Fruit fly (Drosophila melanogaster) whole organism, embryonic: ENCODE results near the gene CG31792.
A peak's percentile ranks its signal among the peaks of the same experiment; 100 is the strongest.

Source experiments
- Adf1 ChIP-seq: fragments of 200-800 bp; sonication (Bioruptor generic); IDR thresholded peaks from 2 replicates; pipeline ENCODE4 v1.3.6; 2022; ENCODE audit warnings: missing biosample characterization, missing genetic modification characterization
- Awh ChIP-seq: fragments of 200-800 bp; sonication (Bioruptor generic); IDR thresholded peaks from 2 replicates; pipeline ENCODE4, ENCODE4 v1.3.6; 2022; ENCODE audit warnings: missing biosample characterization, missing genetic modification characterization
- CG10274 ChIP-seq: fragments of 200-800 bp; sonication (Bioruptor generic); optimal IDR thresholded peaks from 3 replicates; lab custom pipeline; 2017; ENCODE audit warnings: missing biosample characterization, mild to moderate bottlenecking, missing genetic modification characterization
- CG10543 ChIP-seq: fragments of 200-800 bp; sonication (Bioruptor generic); optimal IDR thresholded peaks from 3 replicates; lab custom pipeline; 2017; ENCODE audit warnings: missing biosample characterization, mild to moderate bottlenecking, missing genetic modification characterization, moderate library complexity
- CG11247 ChIP-seq: fragments of 200-800 bp; sonication (Bioruptor generic); IDR thresholded peaks from 2 replicates; pipeline ENCODE4 v1.3.6; 2022; ENCODE audit warnings: missing biosample characterization, missing genetic modification characterization
- CG11504 ChIP-seq: fragments of 200-800 bp; sonication (Bioruptor generic); optimal IDR thresholded peaks from 3 replicates; lab custom pipeline; 2019; ENCODE audit warnings: missing biosample characterization, mild to moderate bottlenecking, missing genetic modification characterization, moderate library complexity
- CG13287 ChIP-seq: fragments of 200-800 bp; sonication (Bioruptor generic); IDR thresholded peaks from 2 replicates; pipeline ENCODE4 v1.3.6; 2022; ENCODE audit warnings: missing biosample characterization, missing genetic modification characterization; ENCODE audit not compliant: partially characterized antibody
- CG13894 ChIP-seq: fragments of 200-800 bp; sonication (Bioruptor generic); optimal IDR thresholded peaks from 3 replicates; lab custom pipeline; 2018; ENCODE audit warnings: missing biosample characterization, mild to moderate bottlenecking, missing genetic modification characterization, moderate library complexity
- CG15601 ChIP-seq: fragments of 200-800 bp; sonication (Bioruptor generic); optimal IDR thresholded peaks from 3 replicates; lab custom pipeline; 2019; ENCODE audit warnings: missing biosample characterization, mild to moderate bottlenecking, missing genetic modification characterization, moderate library complexity
- CG17361 ChIP-seq: fragments of 200-800 bp; sonication (Bioruptor generic); IDR thresholded peaks from 3 replicates; pipeline ENCODE4 v1.3.6; 2022; ENCODE audit warnings: missing biosample characterization, missing genetic modification characterization
- CG1832 ChIP-seq: fragments of 200-800 bp; sonication (Bioruptor generic); optimal IDR thresholded peaks from 2 replicates; lab custom pipeline; 2017; ENCODE audit warnings: missing biosample characterization, mild to moderate bottlenecking, missing genetic modification characterization, inconsistent platforms
- CG2120 ChIP-seq: fragments of 200-800 bp; sonication (Bioruptor generic); optimal IDR thresholded peaks from 3 replicates; lab custom pipeline; 2016; ENCODE audit warnings: missing biosample characterization, missing genetic modification characterization
- CG42726 ChIP-seq: fragments of 200-800 bp; sonication (Bioruptor generic); IDR thresholded peaks from 2 replicates; pipeline ENCODE4 v1.3.6; 2022; ENCODE audit warnings: missing biosample characterization, missing genetic modification characterization; ENCODE audit not compliant: partially characterized antibody
- CG4360 ChIP-seq: fragments of 200-800 bp; sonication (Bioruptor generic); IDR thresholded peaks from 2 replicates; pipeline ENCODE4 v1.3.6; 2022; ENCODE audit warnings: missing biosample characterization, missing genetic modification characterization
- CG4707 ChIP-seq: fragments of 200-800 bp; sonication (Bioruptor generic); optimal IDR thresholded peaks from 2 replicates; lab custom pipeline; 2018; ENCODE audit warnings: missing biosample characterization, mild to moderate bottlenecking, missing genetic modification characterization, moderate library complexity
- CG4820 ChIP-seq: fragments of 200-800 bp; sonication (Bioruptor generic); optimal IDR thresholded peaks from 3 replicates; lab custom pipeline; 2016; ENCODE audit warnings: missing biosample characterization, missing genetic modification characterization
- CG6175 ChIP-seq: fragments of 200-800 bp; sonication (Bioruptor generic); IDR thresholded peaks from 3 replicates; pipeline ENCODE4 v1.3.6; 2022; ENCODE audit warnings: missing biosample characterization, missing genetic modification characterization
- CG8388 ChIP-seq: fragments of 200-800 bp; sonication (Bioruptor generic); optimal IDR thresholded peaks from 2 replicates; lab custom pipeline; 2019; ENCODE audit warnings: missing biosample characterization, mild to moderate bottlenecking, missing genetic modification characterization, moderate library complexity
- CG8478 ChIP-seq: fragments of >200 bp; optimal IDR thresholded peaks from 2 replicates; lab custom pipeline; 2018
- CG9215 ChIP-seq: fragments of 200-800 bp; sonication (Bioruptor generic); IDR thresholded peaks from 2 replicates; pipeline ENCODE4 v1.3.6; 2022; ENCODE audit warnings: missing biosample characterization, missing genetic modification characterization
- Deaf1 ChIP-seq: fragments of 200-800 bp; optimal IDR thresholded peaks from 3 replicates; lab custom pipeline; 2019; ENCODE audit warnings: missing biosample characterization, mild to moderate bottlenecking, missing genetic modification characterization, moderate library complexity
- Ets65A ChIP-seq: fragments of 200-800 bp; sonication (Bioruptor generic); peaks from one replicate; lab custom pipeline; 2016; ENCODE audit warnings: missing biosample characterization, missing genetic modification characterization
- GATAe ChIP-seq: fragments of 200-800 bp; sonication (Bioruptor generic); conservative IDR thresholded peaks from 2 replicates; pipeline ENCODE4 v1.3.6; 2022; ENCODE audit warnings: missing biosample characterization, missing genetic modification characterization
- Hand ChIP-seq: fragments of 200-800 bp; sonication (Bioruptor generic); optimal IDR thresholded peaks from 2 replicates; lab custom pipeline; 2017; ENCODE audit warnings: mild to moderate bottlenecking, missing biosample characterization, missing genetic modification reagents, missing genetic modification characterization
- Hey ChIP-seq: fragments of 200-800 bp; sonication (Bioruptor generic); optimal IDR thresholded peaks from 3 replicates; lab custom pipeline; 2018; ENCODE audit warnings: missing biosample characterization, mild to moderate bottlenecking, missing genetic modification characterization
- Hr51 ChIP-seq, 2 experiments: fragments of 200-800 bp; sonication (Bioruptor generic); optimal IDR thresholded peaks; 2 replicates in 1 of 2; 3 replicates in 1 of 2; lab custom pipeline; 2016 to 2018; ENCODE audit warnings: missing biosample characterization in 2 of 2, missing genetic modification characterization in 2 of 2, mild to moderate bottlenecking in 1 of 2, moderate library complexity in 1 of 2
- Med ChIP-seq: fragments of 200-800 bp; sonication (Bioruptor generic); peaks from one replicate; lab custom pipeline; 2016; ENCODE audit warnings: missing biosample characterization, missing genetic modification characterization, mild to moderate bottlenecking, inconsistent platforms, moderate library complexity
- Side ChIP-seq: fragments of 200-800 bp; sonication (Bioruptor generic); optimal IDR thresholded peaks from 2 replicates; lab custom pipeline; 2016; ENCODE audit warnings: missing biosample characterization, missing genetic modification characterization
- Taf1 ChIP-seq: fragments of 200-800 bp; sonication (Bioruptor generic); IDR thresholded peaks from 2 replicates; pipeline ENCODE4 v1.3.6; 2022; ENCODE audit warnings: missing biosample characterization, missing genetic modification characterization
- Vsx1 ChIP-seq: fragments of 200-800 bp; sonication (Bioruptor generic); optimal IDR thresholded peaks from 2 replicates; lab custom pipeline; 2017; ENCODE audit warnings: missing biosample characterization, mild to moderate bottlenecking, missing genetic modification characterization, missing genetic modification reagents
- abd-A ChIP-seq: fragments of 200-800 bp; sonication (Bioruptor generic); optimal IDR thresholded peaks from 3 replicates; lab custom pipeline; 2019; ENCODE audit warnings: missing biosample characterization, mild to moderate bottlenecking, missing genetic modification characterization, moderate library complexity
- ap ChIP-seq: fragments of 200-800 bp; sonication (Bioruptor generic); IDR thresholded peaks from 2 replicates; pipeline ENCODE4 v1.3.6; 2022; ENCODE audit warnings: missing biosample characterization, missing genetic modification characterization
- cg ChIP-seq: fragments of 200-800 bp; sonication (Bioruptor generic); optimal IDR thresholded peaks from 3 replicates; lab custom pipeline; 2019; ENCODE audit warnings: missing biosample characterization, mild to moderate bottlenecking, missing genetic modification characterization, moderate library complexity
- chinmo ChIP-seq: fragments of 200-800 bp; sonication (Bioruptor generic); IDR thresholded peaks from 4 replicates; pipeline ENCODE4 v1.3.6; 2022; ENCODE audit warnings: missing biosample characterization, missing genetic modification characterization; ENCODE audit not compliant: partially characterized antibody
- crol ChIP-seq: fragments of 200-800 bp; sonication (Bioruptor generic); IDR thresholded peaks from 2 replicates; pipeline ENCODE4 v1.3.6; 2022; ENCODE audit warnings: missing biosample characterization, missing genetic modification characterization
- dmrt99B ChIP-seq: fragments of 200-800 bp; sonication (Bioruptor generic); optimal IDR thresholded peaks from 2 replicates; lab custom pipeline; 2018; ENCODE audit warnings: missing biosample characterization, mild to moderate bottlenecking, missing genetic modification characterization, moderate library complexity
- eve ChIP-seq, 2 experiments: fragments of >200 bp; optimal IDR thresholded peaks; 2 replicates each; lab custom pipeline; 2017; ENCODE audit warnings: missing biosample characterization in 2 of 2, missing genetic modification characterization in 2 of 2
- lilli ChIP-seq: fragments of 200-800 bp; sonication (Bioruptor generic); optimal IDR thresholded peaks from 3 replicates; lab custom pipeline; 2016; ENCODE audit warnings: missing biosample characterization, missing genetic modification characterization
- mam ChIP-seq: fragments of 200-800 bp; sonication (Bioruptor generic); optimal IDR thresholded peaks from 3 replicates; lab custom pipeline; 2016; ENCODE audit warnings: missing biosample characterization, missing genetic modification characterization
- mirr ChIP-seq: fragments of 200-800 bp; sonication (Bioruptor generic); optimal IDR thresholded peaks from 3 replicates; lab custom pipeline; 2018; ENCODE audit warnings: missing biosample characterization, mild to moderate bottlenecking, missing genetic modification characterization
- otp ChIP-seq: fragments of 200-800 bp; sonication (Bioruptor generic); IDR thresholded peaks from 3 replicates; pipeline ENCODE4, ENCODE4 v1.3.6; 2022; ENCODE audit warnings: missing biosample characterization, missing genetic modification characterization
- ranshi ChIP-seq: fragments of 200-800 bp; sonication (Bioruptor generic); IDR thresholded peaks from 2 replicates; pipeline ENCODE4 v1.3.6; 2022; ENCODE audit warnings: missing biosample characterization, missing genetic modification characterization
- rib ChIP-seq: fragments of 200-800 bp; sonication (Bioruptor generic); IDR thresholded peaks from 2 replicates; pipeline ENCODE4 v1.3.6; 2022; ENCODE audit warnings: missing biosample characterization, missing genetic modification characterization
- scrt ChIP-seq: fragments of 200-800 bp; sonication (Bioruptor generic); optimal IDR thresholded peaks from 2 replicates; lab custom pipeline; 2018; ENCODE audit warnings: missing biosample characterization, mild to moderate bottlenecking, missing genetic modification characterization, moderate library complexity
- slbo ChIP-seq: fragments of 200-800 bp; sonication (Bioruptor generic); IDR thresholded peaks from 2 replicates; pipeline ENCODE4 v1.3.6; 2022; ENCODE audit warnings: missing biosample characterization, missing genetic modification characterization
- trh ChIP-seq: fragments of 200-800 bp; sonication (Bioruptor generic); optimal IDR thresholded peaks from 2 replicates; lab custom pipeline; 2016; ENCODE audit warnings: missing biosample characterization, missing genetic modification characterization
- tup ChIP-seq: fragments of 200-800 bp; sonication (Bioruptor generic); optimal IDR thresholded peaks from 2 replicates; lab custom pipeline; 2016; ENCODE audit warnings: missing biosample characterization, mild to moderate bottlenecking, missing genetic modification characterization, moderate library complexity
- twi ChIP-seq: fragments of 200-800 bp; optimal IDR thresholded peaks from 2 replicates; lab custom pipeline; 2019; ENCODE audit warnings: missing biosample characterization, mild to moderate bottlenecking, missing genetic modification characterization, moderate library complexity
- vvl ChIP-seq: fragments of 200-800 bp; sonication (Bioruptor generic); IDR thresholded peaks from 2 replicates; pipeline ENCODE4 v1.3.6; 2022; ENCODE audit warnings: missing biosample characterization, missing genetic modification characterization

Gene CG31792

dm6 chr2L:19027246-19027886, 30.1 kb downstream of the CG31792 start, which contains the start of gene Sidpn:
Sidpn (plus strand) TSS chr2L:19027710.
- peak; percentile 19 for TF ChIP-seq CG13894 (tag; lab: Kevin White, UChicago)
- peak; percentile 63 for TF ChIP-seq crol (GFP tag; lab: Robert Waterston, UW)
- TF ChIP-seq mirr, result peak; percentile 47
- TF ChIP-seq Adf1 (GFP tag; lab: Robert Waterston, UW), result peak; percentile 77; the same call in 1 of the 2 replicates
- TF ChIP-seq GATAe (GFP tag; lab: Robert Waterston, UW), result no peak
- peak; percentile 48; the same call in 1 of the 2 replicates for TF ChIP-seq CG4360 (GFP tag; lab: Robert Waterston, UW)
- TF ChIP-seq trh (GFP tag; lab: Kevin White, UChicago), result no peak
- peak; percentile 64 for TF ChIP-seq CG10543 (GFP tag; lab: Kevin White, UChicago)
- TF ChIP-seq CG11247 (GFP tag; lab: Robert Waterston, UW), result peak; percentile 18; the same call in 1 of the 2 replicates
- 0 out of 4 replicates have a peak, but pooled peaks have one; percentile 56 for TF ChIP-seq chinmo (GFP tag; lab: Robert Waterston, UW)
- TF ChIP-seq Hey (tag; lab: Kevin White, UChicago), result peak; percentile 89
- TF ChIP-seq Med (GFP tag; lab: Kevin White, UChicago), result peak; percentile 78
- no peak for TF ChIP-seq twi (tag; lab: Kevin White, UChicago)
- no peak for TF ChIP-seq CG4707 (GFP tag; lab: Kevin White, UChicago)
- peak; percentile 60 for TF ChIP-seq CG8478 (lab: Kevin White, UChicago)
- TF ChIP-seq Hr51 (GFP tag; optimal IDR thresholded peaks at IDR 0.05; lab: Kevin White, UChicago), result peak in 1 of 2 experiments; percentile 52
- TF ChIP-seq CG11504 (tag; lab: Kevin White, UChicago), result peak; percentile 75
- TF ChIP-seq scrt (GFP tag; lab: Kevin White, UChicago), result peak; percentile 40
- TF ChIP-seq cg (GFP tag; lab: Kevin White, UChicago), result peak; percentile 3
- TF ChIP-seq ranshi (GFP tag; lab: Robert Waterston, UW), result 0 out of 2 replicates have a peak, but pooled peaks have one; percentile 16
- peak; percentile 99 for TF ChIP-seq abd-A (tag; lab: Kevin White, UChicago)
- 0 out of 3 replicates have a peak, but pooled peaks have one; percentile 12 for TF ChIP-seq CG6175 (GFP tag; lab: Robert Waterston, UW)
- no peak for TF ChIP-seq CG1832 (GFP tag; lab: Kevin White, UChicago)
- no peak for TF ChIP-seq dmrt99B (tag; lab: Kevin White, UChicago)
- peak; percentile 9; the same call in 1 of the 2 replicates for TF ChIP-seq CG13287 (GFP tag; lab: Robert Waterston, UW)
- TF ChIP-seq Deaf1, result peak; percentile 95
- no peak for TF ChIP-seq rib
- no peak for TF ChIP-seq CG17361 (GFP tag; lab: Robert Waterston, UW)

DNA sequence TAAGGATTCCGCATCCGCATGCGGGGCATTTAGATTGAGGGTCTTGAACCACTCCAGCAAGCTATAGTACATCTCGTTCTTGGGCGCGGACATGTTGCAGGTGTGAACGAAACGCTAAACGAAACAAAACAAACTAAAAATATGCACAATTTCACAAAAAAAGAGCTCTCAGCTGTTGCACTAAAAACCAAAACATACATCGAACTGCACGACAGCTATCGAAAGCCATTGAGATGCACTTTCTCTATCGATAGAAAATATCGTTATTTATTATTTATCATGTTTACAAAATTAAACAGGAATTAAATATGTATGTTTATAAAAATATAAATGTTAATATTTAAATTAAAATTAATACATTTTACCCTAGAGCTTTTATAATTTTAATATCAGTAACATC, 36.0 kb downstream of the CG31792 start, which contains the start of gene hook:
Gene hook (minus strand): TSS at position 211 of the 400 bp plus-strand sequence.
- TF ChIP-seq CG10274 (GFP tag; lab: Kevin White, UChicago) (no peak), Awh (GFP tag; lab: Robert Waterston, UW) (no peak), Ets65A (no peak), Taf1 (GFP tag; lab: Robert Waterston, UW) (no peak), CG4820 (GFP tag; lab: Kevin White, UChicago) (no peak), Vsx1 (no peak), CG15601 (tag; lab: Kevin White, UChicago) (no peak), otp (GFP tag; lab: Robert Waterston, UW) (no peak), mam (GFP tag; lab: Kevin White, UChicago) (no peak), CG6175 (GFP tag; lab: Robert Waterston, UW) (no peak), eve (GFP tag; optimal IDR thresholded peaks at IDR 0.05; lab: Kevin White, UChicago) (no peak), CG8388 (GFP tag; lab: Kevin White, UChicago) (no peak), CG42726 (GFP tag; lab: Robert Waterston, UW) (peak; percentile 55; the same call in 1 of the 2 replicates), tup (no peak), Side (GFP tag; lab: Kevin White, UChicago) (no peak), CG2120 (GFP tag; lab: Kevin White, UChicago) (no peak), vvl (GFP tag; lab: Robert Waterston, UW) (no peak), ap (GFP tag; lab: Robert Waterston, UW) (no peak), lilli (GFP tag; lab: Kevin White, UChicago) (no peak), Hand (GFP tag; lab: Kevin White, UChicago) (no peak), slbo (GFP tag; lab: Robert Waterston, UW) (no peak), CG9215 (GFP tag; lab: Robert Waterston, UW) (no peak)
